Fruit fly (Drosophila melanogaster) whole organism, pupa: ENCODE measurements around the gene CG13946.

ENCODE experiments used
- CG10348 ChIP-seq: fragments of 200-800 bp; sonication (Bioruptor generic); IDR thresholded peaks from 2 replicates; pipeline ENCODE4 v1.3.6; 2022; ENCODE audit warnings: missing biosample characterization, missing genetic modification characterization
- CG12605 ChIP-seq: fragments of 200-800 bp; sonication (Bioruptor generic); IDR thresholded peaks from 2 replicates; pipeline ENCODE4 v1.3.6; 2022; ENCODE audit warnings: missing biosample characterization, missing genetic modification characterization
- CG13204 ChIP-seq: fragments of 200-800 bp; sonication (Bioruptor generic); optimal IDR thresholded peaks from 2 replicates; lab custom pipeline; 2018; ENCODE audit warnings: missing biosample characterization, mild to moderate bottlenecking, missing genetic modification characterization, moderate library complexity
- CG14655 ChIP-seq: fragments of 200-800 bp; sonication (Bioruptor generic); optimal IDR thresholded peaks from 3 replicates; lab custom pipeline; 2017; ENCODE audit warnings: mild to moderate bottlenecking, missing biosample characterization, missing genetic modification reagents, missing genetic modification characterization
- CG15710 ChIP-seq: fragments of 200-800 bp; sonication (Bioruptor generic); optimal IDR thresholded peaks from 2 replicates; lab custom pipeline; 2018; ENCODE audit warnings: missing biosample characterization, mild to moderate bottlenecking, missing genetic modification characterization, moderate library complexity
- CG17806 ChIP-seq: fragments of 200-800 bp; sonication (Bioruptor generic); optimal IDR thresholded peaks from 2 replicates; lab custom pipeline; 2018; ENCODE audit warnings: missing biosample characterization, mild to moderate bottlenecking, missing genetic modification characterization, moderate library complexity
- CG32121 ChIP-seq: fragments of 200-800 bp; sonication (Bioruptor generic); IDR thresholded peaks from 2 replicates; pipeline ENCODE4 v1.3.6; 2022; ENCODE audit warnings: missing biosample characterization, missing genetic modification characterization
- CG34367 ChIP-seq: fragments of 200-800 bp; sonication (Bioruptor generic); optimal IDR thresholded peaks from 2 replicates; lab custom pipeline; 2018; ENCODE audit warnings: missing biosample characterization, mild to moderate bottlenecking, missing genetic modification characterization
- CG4496 ChIP-seq: fragments of 200-800 bp; sonication (Bioruptor generic); IDR thresholded peaks from 3 replicates; pipeline ENCODE4 v1.3.6; 2022; ENCODE audit warnings: missing biosample characterization, missing genetic modification characterization
- CG8159 ChIP-seq: fragments of 200-800 bp; sonication (Bioruptor generic); optimal IDR thresholded peaks from 3 replicates; lab custom pipeline; 2018; ENCODE audit warnings: missing biosample characterization, mild to moderate bottlenecking, missing genetic modification characterization, moderate library complexity
- CG8301 ChIP-seq: fragments of 200-800 bp; sonication (Bioruptor generic); optimal IDR thresholded peaks from 2 replicates; lab custom pipeline; 2018; ENCODE audit warnings: missing biosample characterization, mild to moderate bottlenecking, missing genetic modification characterization
- CG9948 ChIP-seq: fragments of 200-800 bp; sonication (Bioruptor generic); optimal IDR thresholded peaks from 2 replicates; lab custom pipeline; 2018; ENCODE audit warnings: missing biosample characterization, mild to moderate bottlenecking, missing genetic modification characterization, moderate library complexity
- D1 ChIP-seq: fragments of 200-800 bp; sonication (Bioruptor generic); optimal IDR thresholded peaks from 2 replicates; lab custom pipeline; 2018; ENCODE audit warnings: missing biosample characterization, mild to moderate bottlenecking, missing genetic modification characterization, moderate library complexity
- EcR ChIP-seq: fragments of 200-800 bp; sonication (Bioruptor generic); optimal IDR thresholded peaks from 3 replicates; lab custom pipeline; 2019; ENCODE audit warnings: missing biosample characterization, missing genetic modification characterization, mild to moderate bottlenecking, moderate library complexity, missing genetic modification reagents
- Ets98B ChIP-seq: fragments of 200-800 bp; sonication (Bioruptor generic); IDR thresholded peaks from 2 replicates; pipeline ENCODE4 v1.3.6; 2022; ENCODE audit warnings: missing biosample characterization, missing genetic modification characterization
- Pif1A ChIP-seq: fragments of 200-800 bp; sonication (Bioruptor generic); optimal IDR thresholded peaks from 3 replicates; lab custom pipeline; 2016; ENCODE audit warnings: missing biosample characterization, missing genetic modification characterization
- Pif1B ChIP-seq: fragments of 200-800 bp; sonication (Bioruptor generic); optimal IDR thresholded peaks from 3 replicates; lab custom pipeline; 2016; ENCODE audit warnings: missing biosample characterization, missing genetic modification characterization
- Snoo ChIP-seq: fragments of 200-800 bp; sonication (Bioruptor generic); optimal IDR thresholded peaks from 3 replicates; lab custom pipeline; 2017; ENCODE audit warnings: missing biosample characterization, mild to moderate bottlenecking, missing genetic modification characterization, inconsistent platforms
- fd96Ca ChIP-seq: fragments of 200-800 bp; sonication (Bioruptor generic); IDR thresholded peaks from 3 replicates; pipeline ENCODE4 v1.3.6; 2022; ENCODE audit warnings: missing biosample characterization, missing genetic modification characterization
- gl ChIP-seq: fragments of 200-800 bp; sonication (Bioruptor generic); optimal IDR thresholded peaks from 2 replicates; lab custom pipeline; 2018; ENCODE audit warnings: missing biosample characterization, mild to moderate bottlenecking, missing genetic modification characterization
- rn ChIP-seq: fragments of 200-800 bp; sonication (Bioruptor generic); IDR thresholded peaks from 2 replicates; pipeline ENCODE4 v1.3.6; 2022; ENCODE audit warnings: missing biosample characterization, missing genetic modification characterization

Gene CG13946

DNA sequence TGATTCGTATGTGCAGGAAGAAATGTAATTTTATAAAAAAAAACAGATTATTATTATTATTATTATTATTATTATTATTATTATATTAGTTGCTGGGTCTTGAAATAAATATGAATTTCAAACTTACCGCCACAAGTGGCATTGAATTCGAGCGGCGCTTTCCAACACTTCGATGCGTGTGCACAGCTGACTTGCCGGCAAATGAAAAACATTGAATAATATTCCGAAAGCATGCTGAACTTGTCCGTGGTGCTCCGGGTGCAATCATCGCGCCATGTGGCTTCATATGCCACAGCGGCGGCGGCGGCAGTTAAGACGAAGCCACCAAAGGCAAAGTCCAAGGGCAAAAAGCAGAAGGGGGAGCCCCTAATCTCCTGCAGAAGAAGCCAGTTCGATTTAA lies 35.1 kb downstream of the CG13946 start, which contains the start of gene Dbp21E2:
Gene Dbp21E2 (plus strand): TSS at position 180 of the 400 bp plus-strand sequence.
- no peak for TF ChIP-seq CG4496 (GFP tag; lab: Robert Waterston, UW)

dm6 chr2L:815785-816389 lies 39.6 kb downstream of the CG13946 start, which contains the start of the genes Saf6 and Pex12:
Saf6 (minus strand) TSS chr2L:815950.
Pex12 (plus strand) TSS chr2L:815993.
- no peak for TF ChIP-seq CG34367 (tag; lab: Kevin White, UChicago)
- TF ChIP-seq gl (tag; lab: Kevin White, UChicago): peak; percentile 2

DNA sequence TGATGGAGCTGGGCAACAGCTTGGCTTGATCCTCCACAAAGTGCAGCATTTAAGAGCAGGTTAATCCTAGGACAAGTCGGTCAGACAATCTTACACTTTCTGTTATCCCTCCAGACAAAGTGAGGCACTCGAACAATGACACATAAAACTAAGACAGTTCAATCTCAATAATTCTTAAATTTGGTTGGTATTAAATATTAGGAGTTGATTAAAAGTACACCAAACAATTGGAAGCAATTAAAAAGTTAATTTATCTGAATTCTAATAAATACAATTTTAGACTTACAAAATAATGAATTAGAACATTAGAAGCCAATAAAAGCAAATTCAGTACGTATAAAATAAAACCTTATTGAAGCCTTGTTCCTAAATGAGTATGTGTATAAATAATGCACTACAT lies 41.5 kb downstream of the CG13946 start, which contains the start of gene CG15880:
Gene CG15880 (minus strand): TSS at position 101 of the 400 bp plus-strand sequence.
- TF ChIP-seq EcR (GFP tag; lab: Kevin White, UChicago) (no peak), CG10348 (GFP tag; lab: Robert Waterston, UW) (no peak), Ets98B (no peak), CG17806 (tag; lab: Kevin White, UChicago) (no peak), CG4496 (GFP tag; lab: Robert Waterston, UW) (no peak), CG14655 (GFP tag; lab: Kevin White, UChicago) (no peak), CG9948 (no peak), rn (GFP tag; lab: Robert Waterston, UW) (no peak)
- TF ChIP-seq, all 21 proteins: peak for 0

DNA sequence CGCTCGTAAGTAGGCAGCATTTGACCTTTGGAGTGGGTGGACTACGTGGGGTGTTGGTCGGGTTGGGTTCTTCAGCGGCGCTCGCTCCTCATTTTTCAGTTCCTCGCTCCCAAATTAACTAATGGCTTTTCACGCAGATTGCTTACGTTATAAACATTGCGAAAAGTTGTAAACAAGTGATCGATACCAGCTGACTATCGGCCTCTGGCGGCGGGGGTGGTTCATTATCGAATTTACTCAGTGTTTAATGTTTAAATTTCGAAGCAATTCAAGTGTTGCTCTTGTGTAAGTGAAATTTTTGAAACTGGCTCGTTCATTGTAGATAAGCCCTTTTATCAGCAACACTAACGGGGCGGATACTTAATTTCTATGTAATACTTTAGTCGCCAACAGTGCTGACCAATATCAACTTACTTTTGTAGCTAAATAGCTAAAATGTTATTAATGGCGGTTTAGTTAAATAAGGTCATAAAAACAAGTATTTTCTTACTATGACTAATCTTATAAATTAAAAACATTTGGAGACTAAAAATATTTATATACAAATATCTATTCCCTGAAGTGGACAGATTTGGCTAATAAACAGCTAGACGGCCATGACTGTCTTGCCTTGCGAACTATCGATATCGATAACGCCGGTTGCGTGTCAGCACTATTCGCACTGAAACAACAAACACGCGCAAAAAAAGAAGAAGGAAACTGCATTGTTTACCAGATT lies 43.1 kb downstream of the CG13946 start, which contains the start of the genes PGAP2 and Clp:
Gene PGAP2 (minus strand): TSS at position 194 of the 718 bp plus-strand sequence.
Gene Clp (plus strand): TSS at position 650 of the 718 bp plus-strand sequence.
- peak; percentile 49 for TF ChIP-seq CG34367 (tag; lab: Kevin White, UChicago)
- peak; percentile 68 for TF ChIP-seq CG9948
- TF ChIP-seq gl (tag; lab: Kevin White, UChicago): no peak
- peak; percentile 50; the same call in 1 of the 2 replicates for TF ChIP-seq rn (GFP tag; lab: Robert Waterston, UW)
- no peak for TF ChIP-seq EcR (GFP tag; lab: Kevin White, UChicago)
- TF ChIP-seq fd96Ca (GFP tag; lab: Robert Waterston, UW): 0 out of 3 replicates have a peak, but pooled peaks have one; percentile 42
- TF ChIP-seq CG10348 (GFP tag; lab: Robert Waterston, UW): no peak
- no peak for TF ChIP-seq CG12605
- no peak for TF ChIP-seq D1 (tag; lab: Kevin White, UChicago)
- no peak for TF ChIP-seq Pif1B
- no peak for TF ChIP-seq CG14655 (GFP tag; lab: Kevin White, UChicago)
- no peak for TF ChIP-seq Pif1A (GFP tag; lab: Kevin White, UChicago)
- peak; percentile 54 for TF ChIP-seq Snoo (tag; lab: Kevin White, UChicago)
- peak; percentile 76 for TF ChIP-seq CG15710
- TF ChIP-seq CG8159 (tag; lab: Kevin White, UChicago): peak; percentile 75
- TF ChIP-seq CG4496 (GFP tag; lab: Robert Waterston, UW): peak; percentile 64
- peak; percentile 28 for TF ChIP-seq Ets98B
- TF ChIP-seq CG32121: peak; percentile 67; the same call in 1 of the 2 replicates
- TF ChIP-seq CG17806 (tag; lab: Kevin White, UChicago): peak; percentile 68
- no peak for TF ChIP-seq CG13204
- TF ChIP-seq CG8301: peak; percentile 51

DNA sequence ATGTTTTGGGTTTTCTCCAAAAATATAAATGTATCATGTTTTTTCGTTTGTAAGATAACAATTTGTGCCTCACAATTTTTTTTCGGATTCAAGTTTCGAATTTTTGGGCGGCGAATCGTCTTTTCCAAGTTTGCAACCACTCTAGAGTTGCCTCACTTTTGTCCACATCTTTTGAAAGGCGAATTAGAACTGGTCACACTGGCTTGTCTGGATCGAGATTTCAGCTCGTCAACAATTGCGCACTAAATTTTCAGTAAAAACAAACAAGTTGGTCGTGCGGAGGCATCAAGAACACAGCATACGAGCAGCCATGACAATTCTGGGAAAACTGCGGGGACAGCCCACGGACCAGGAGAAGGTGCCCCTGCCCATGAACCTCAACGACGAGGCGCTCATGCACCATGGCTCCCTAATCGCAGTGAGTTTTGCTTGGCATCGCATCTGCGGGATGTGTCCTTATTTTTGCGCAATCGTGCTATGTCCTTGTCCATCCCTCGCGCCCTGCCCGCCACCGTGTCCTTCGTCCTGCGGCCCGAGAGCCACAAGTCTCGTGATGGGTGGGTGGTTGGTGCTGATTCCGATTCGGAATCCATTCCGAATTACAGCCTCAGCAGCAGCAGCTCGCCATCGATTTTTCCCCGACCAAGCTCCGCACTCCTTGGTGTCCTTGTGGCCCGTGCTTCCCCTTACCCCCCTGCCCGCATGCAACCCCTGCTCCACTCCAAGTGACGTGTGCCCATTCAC lies 45.1 kb downstream of the CG13946 start, which contains the start of gene CG3662:
Gene CG3662 (plus strand): TSS at position 48 of the 744 bp plus-strand sequence.
- no peak for TF ChIP-seq Pif1A (GFP tag; lab: Kevin White, UChicago)
- no peak for TF ChIP-seq CG32121
- TF ChIP-seq CG4496 (GFP tag; lab: Robert Waterston, UW): 0 out of 3 replicates have a peak, but pooled peaks have one; percentile 36
- TF ChIP-seq, all 21 proteins: peak for 1

dm6 chr2L:821986-822711 lies 45.8 kb downstream of the CG13946 start:
- TF ChIP-seq CG9948 (no peak), CG8159 (tag; lab: Kevin White, UChicago) (peak; percentile 88), CG15710 (no peak), CG8301 (no peak), CG13204 (no peak), EcR (GFP tag; lab: Kevin White, UChicago) (no peak)
